Fruit fly (Drosophila melanogaster): ENCODE data around the gene tal-1A.
A peak's percentile ranks its signal among the peaks of the same experiment; 100 is the strongest.

DNA sequence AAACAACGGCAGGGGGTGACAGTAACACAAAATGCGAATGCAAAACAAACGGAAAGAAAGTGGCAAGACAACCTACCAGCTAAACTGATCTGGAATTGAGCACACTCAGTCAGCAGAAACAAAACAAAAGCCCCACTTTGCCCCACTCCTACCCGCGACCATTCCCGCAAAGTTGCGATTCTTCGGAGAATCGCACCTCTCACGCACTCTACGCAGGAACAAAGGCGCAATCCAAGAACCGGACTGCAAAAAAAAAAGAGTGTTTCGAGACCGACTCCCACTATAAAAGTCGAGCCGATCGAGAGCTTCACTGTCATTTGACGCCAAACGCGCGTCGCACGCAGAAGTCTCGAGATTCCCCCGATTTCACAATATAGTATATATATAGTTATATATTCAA is 45.7 kb upstream of the tal-1A start, which contains the start of gene Cht5:
- TF ChIP-seq fd85E (GFP tag; optimal IDR thresholded peaks at IDR 0.05) (no peak), dsx (GFP tag; optimal IDR thresholded peaks at IDR 0.05; ENCODE audit: poor library complexity, severe bottlenecking) (peak; percentile 8), achi (GFP tag; optimal IDR thresholded peaks at IDR 0.05) (no peak), Lpt (GFP tag; optimal IDR thresholded peaks at IDR 0.05) (no peak), CG6808 (GFP tag; optimal IDR thresholded peaks at IDR 0.05) (peak; percentile 16), CG10669 (GFP tag; optimal IDR thresholded peaks at IDR 0.05) (no peak), Gug (GFP tag; IDR thresholded peaks at IDR 0.05) (no peak), Sox102F (GFP tag; optimal IDR thresholded peaks at IDR 0.05) (no peak), topi (GFP tag; optimal IDR thresholded peaks at IDR 0.05) (no peak), CG3032 (tag; optimal IDR thresholded peaks at IDR 0.05) (no peak)

All from whole organism, prepupa.